Worm (Caenorhabditis elegans): ENCODE measurements around the gene ZK836.3.

ZK836.3 gene

DNA sequence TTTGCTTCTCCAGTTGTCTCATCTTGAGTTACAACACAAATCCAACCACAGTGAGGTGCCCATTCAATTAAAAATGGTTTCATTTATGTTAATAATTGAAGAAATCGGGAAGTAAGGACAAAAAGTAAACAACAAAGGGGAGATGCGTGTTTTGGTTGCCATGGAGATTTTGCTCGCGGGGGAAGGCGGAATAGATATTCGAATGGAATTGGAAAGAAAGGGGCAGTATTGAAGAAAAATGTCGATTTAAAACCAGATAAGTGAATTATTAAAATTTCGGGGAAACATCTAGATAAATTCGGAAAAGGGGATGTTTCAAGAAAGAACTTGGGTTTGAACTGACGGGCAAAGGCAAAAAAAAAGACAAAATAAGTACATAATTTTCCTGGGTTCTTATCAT, 45.1 kb downstream of the ZK836.3 start, which contains the start of gene che-11:
Gene che-11, minus strand, starts transcription at position 101 of the 400 bp plus-strand sequence.
- TF ChIP-seq Y116A8C.19 (tag; optimal IDR thresholded peaks at IDR 0.05; ENCODE audit: borderline replicate concordance), result no peak
- no peak for TF ChIP-seq snpc-4 (tag; optimal IDR thresholded peaks at IDR 0.05)
- TF ChIP-seq mab-9 (GFP tag; IDR thresholded peaks at IDR 0.05), result no peak
- TF ChIP-seq fkh-4 (tag; optimal IDR thresholded peaks at IDR 0.05; ENCODE audit: borderline replicate concordance), result no peak
- no peak for TF ChIP-seq egl-27 (tag; optimal IDR thresholded peaks at IDR 0.05)
- TF ChIP-seq unc-130 (tag; optimal IDR thresholded peaks at IDR 0.05), result no peak
- TF ChIP-seq hpl-2 (GFP tag; optimal IDR thresholded peaks at IDR 0.05), result no peak
- TF ChIP-seq lin-39 (tag; optimal IDR thresholded peaks at IDR 0.05), result no peak
- no peak for TF ChIP-seq alr-1 (tag; optimal IDR thresholded peaks at IDR 0.05; ENCODE audit: borderline replicate concordance)
- TF ChIP-seq nhr-20 (tag; optimal IDR thresholded peaks at IDR 0.05), result no peak

All from whole organism, L1 larva.